Worm (Caenorhabditis elegans) whole organism, L3 larva: Measurements from ENCODE around the gene cchl-1.

Source experiments
- eor-1 ChIP-seq, 2 experiments: fragments of 150-350 bp; optimal IDR thresholded peaks; 2 replicates each; lab custom pipeline; 2014 to 2018; ENCODE audit warnings: missing biosample characterization in 2 of 2, missing genetic modification characterization in 2 of 2
- unc-39 ChIP-seq: sonication (generic microtip); optimal IDR thresholded peaks from 4 replicates; lab custom pipeline; 2017; ENCODE audit warnings: missing biosample characterization, missing genetic modification characterization

DNA sequence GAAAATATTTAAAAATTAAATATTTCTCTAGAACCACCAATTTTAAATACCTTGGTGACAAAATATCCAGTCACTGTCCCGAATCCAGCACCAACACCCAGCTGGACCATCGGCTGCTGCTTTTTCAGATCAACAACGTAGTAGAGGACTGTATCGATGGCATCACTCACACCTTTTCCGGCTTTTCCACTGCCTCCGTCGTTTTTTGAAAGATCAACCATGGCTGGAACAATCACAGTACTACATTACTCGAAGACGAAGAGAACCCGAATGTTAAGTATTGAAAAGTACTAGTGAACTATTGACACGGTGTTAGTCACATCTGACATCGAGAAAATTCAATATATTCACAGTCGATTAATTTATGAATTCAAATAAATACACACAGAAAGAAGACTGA lies 912 bp upstream of the cchl-1 start, which contains the start of gene fndc-1:
- no peak for TF ChIP-seq eor-1 (tag; optimal IDR thresholded peaks at IDR 0.05; lab: Kevin White, UChicago)
- no peak for TF ChIP-seq unc-39
